Worm (Caenorhabditis elegans): ENCODE results near the gene C07B5.8.

ce11 chrX:9553095-9553494 is 16.5 kb upstream of the C07B5.8 start:
- TF ChIP-seq egl-27 (tag; optimal IDR thresholded peaks at IDR 0.05): peak; percentile 25
- TF ChIP-seq snpc-4 (tag; optimal IDR thresholded peaks at IDR 0.05): no peak
- TF ChIP-seq nhr-12 (tag; optimal IDR thresholded peaks at IDR 0.05): no peak
- TF ChIP-seq mdl-1 (tag; optimal IDR thresholded peaks at IDR 0.05): peak in 1 of 2 experiments; percentile 27
- no peak for TF ChIP-seq ztf-1 (GFP tag; conservative IDR thresholded peaks at IDR 0.05)
- peak; percentile 71 for TF ChIP-seq sma-3 (GFP tag; optimal IDR thresholded peaks at IDR 0.05)
- no peak for TF ChIP-seq unc-62 (GFP tag; optimal IDR thresholded peaks at IDR 0.05)
- no peak for TF ChIP-seq nhr-11 (tag; optimal IDR thresholded peaks at IDR 0.05)
- no peak for TF ChIP-seq lsy-2 (tag; optimal IDR thresholded peaks at IDR 0.05)

Data from whole organism, L2 larva.